Worm (Caenorhabditis elegans) whole organism, L2 larva: ENCODE data around the gene F58F9.6.
"Not testable (repeated sequence)": the region's sequence is repeated elsewhere in the genome, so short reads cannot be mapped to it uniquely, and the experiment has no call there.

Source experiments
- C34F6.9 ChIP-seq: fragments of 150-350 bp; optimal IDR thresholded peaks from 2 replicates; lab custom pipeline; 2014; ENCODE audit warnings: missing biosample characterization, missing genetic modification characterization
- Y55F3AM.14 ChIP-seq: fragments of 200-800 bp; sonication (Bioruptor generic); optimal IDR thresholded peaks from 2 replicates; lab custom pipeline; 2018; ENCODE audit warnings: mild to moderate bottlenecking, missing genetic modification characterization, missing compliant biosample characterization
- alr-1 ChIP-seq: fragments of 150-350 bp; optimal IDR thresholded peaks from 2 replicates; lab custom pipeline; 2014; ENCODE audit warnings: missing biosample characterization, missing genetic modification characterization
- ama-1 ChIP-seq: fragments of 150-350 bp; optimal IDR thresholded peaks from 2 replicates; lab custom pipeline; 2018; ENCODE audit warnings: inconsistent platforms
- blmp-1 ChIP-seq: sonication (generic microtip); optimal IDR thresholded peaks from 2 replicates; lab custom pipeline; 2017; ENCODE audit warnings: missing genetic modification characterization, mild to moderate bottlenecking, missing compliant biosample characterization, antibody characterized with exemption, moderate library complexity; ENCODE audit not compliant: insufficient read depth
- ceh-82 ChIP-seq: fragments of 150-350 bp; optimal IDR thresholded peaks from 2 replicates; lab custom pipeline; 2014; ENCODE audit warnings: missing biosample characterization, missing genetic modification characterization
- crh-2 ChIP-seq: sonication (generic microtip); optimal IDR thresholded peaks from 2 replicates; lab custom pipeline; 2017; ENCODE audit warnings: missing biosample characterization, missing genetic modification characterization
- dmd-4 ChIP-seq: sonication (generic microtip); optimal IDR thresholded peaks from 2 replicates; lab custom pipeline; 2017; ENCODE audit warnings: missing biosample characterization, missing genetic modification characterization
- elt-1 ChIP-seq: fragments of 150-350 bp; optimal IDR thresholded peaks from 2 replicates; lab custom pipeline; 2014; ENCODE audit warnings: missing biosample characterization, missing genetic modification characterization
- fos-1 ChIP-seq: fragments of 150-350 bp; optimal IDR thresholded peaks from 2 replicates; lab custom pipeline; 2014; ENCODE audit warnings: missing biosample characterization, missing genetic modification characterization
- gmeb-1 ChIP-seq: fragments of 150-350 bp; optimal IDR thresholded peaks from 2 replicates; lab custom pipeline; 2014; ENCODE audit warnings: missing biosample characterization, missing genetic modification characterization
- lin-11 ChIP-seq: fragments of 150-350 bp; sonication (generic microtip); optimal IDR thresholded peaks from 2 replicates; lab custom pipeline; 2014; ENCODE audit warnings: missing biosample characterization, missing genetic modification characterization, inconsistent platforms, mixed read lengths
- lin-39 ChIP-seq: fragments of 150-350 bp; optimal IDR thresholded peaks from 2 replicates; lab custom pipeline; 2014; ENCODE audit warnings: missing biosample characterization, missing genetic modification reagents, missing genetic modification characterization
- lsy-2 ChIP-seq, 2 experiments: fragments of 150-350 bp in 1 of 2; sonication (generic microtip) in 1 of 2; optimal IDR thresholded peaks; 2 replicates each; lab custom pipeline; 2014 to 2017; ENCODE audit warnings: missing biosample characterization in 2 of 2, missing genetic modification characterization in 2 of 2
- mab-5 ChIP-seq: fragments of 150-350 bp; optimal IDR thresholded peaks from 2 replicates; lab custom pipeline; 2014; ENCODE audit warnings: missing biosample characterization, missing genetic modification characterization
- mdl-1 ChIP-seq, 2 experiments: fragments of 150-350 bp in 1 of 2; sonication (generic microtip) in 1 of 2; optimal IDR thresholded peaks; 2 replicates each; lab custom pipeline; 2017; ENCODE audit warnings: missing biosample characterization in 2 of 2, missing genetic modification characterization in 2 of 2
- nhr-10 ChIP-seq: sonication (generic microtip); optimal IDR thresholded peaks from 2 replicates; lab custom pipeline; 2017; ENCODE audit warnings: missing biosample characterization, missing genetic modification characterization
- nhr-11 ChIP-seq: fragments of 150-350 bp; optimal IDR thresholded peaks from 2 replicates; lab custom pipeline; 2014; ENCODE audit warnings: missing biosample characterization, missing genetic modification characterization
- nhr-129 ChIP-seq: fragments of 150-350 bp; optimal IDR thresholded peaks from 2 replicates; lab custom pipeline; 2014; ENCODE audit warnings: missing biosample characterization, missing genetic modification characterization
- nhr-237 ChIP-seq: fragments of 150-350 bp; optimal IDR thresholded peaks from 2 replicates; lab custom pipeline; 2014; ENCODE audit warnings: missing biosample characterization, missing genetic modification characterization
- nhr-25 ChIP-seq: fragments of 150-350 bp; sonication (generic microtip); optimal IDR thresholded peaks from 3 replicates; lab custom pipeline; 2014; ENCODE audit warnings: missing biosample characterization, missing genetic modification characterization
- nhr-6 ChIP-seq: fragments of 150-350 bp; optimal IDR thresholded peaks from 2 replicates; lab custom pipeline; 2014; ENCODE audit warnings: missing biosample characterization, missing genetic modification characterization
- peb-1 ChIP-seq: fragments of 150-350 bp; optimal IDR thresholded peaks from 2 replicates; lab custom pipeline; 2014; ENCODE audit warnings: missing biosample characterization, missing genetic modification characterization
- skn-1 ChIP-seq: sonication (generic microtip); optimal IDR thresholded peaks from 2 replicates; lab custom pipeline; 2017; ENCODE audit warnings: missing biosample characterization, missing genetic modification characterization
- sma-9 ChIP-seq, 2 experiments: fragments of 150-350 bp in 1 of 2; sonication (generic microtip) in 1 of 2; optimal IDR thresholded peaks; 2 replicates each; lab custom pipeline; 2014 to 2016; ENCODE audit warnings: missing genetic modification characterization in 2 of 2, mild to moderate bottlenecking in 1 of 2, missing biosample characterization in 1 of 2, missing compliant biosample characterization in 1 of 2, missing genetic modification reagents in 1 of 2, moderate library complexity in 1 of 2
- snpc-4 ChIP-seq: fragments of 150-350 bp; optimal IDR thresholded peaks from 2 replicates; lab custom pipeline; 2014; ENCODE audit warnings: missing biosample characterization, missing genetic modification characterization
- unc-39 ChIP-seq: fragments of 150-350 bp; optimal IDR thresholded peaks from 2 replicates; lab custom pipeline; 2014; ENCODE audit warnings: missing biosample characterization, missing genetic modification characterization
- unc-55 ChIP-seq: fragments of 150-350 bp; sonication (generic microtip); optimal IDR thresholded peaks from 3 replicates; lab custom pipeline; 2014; ENCODE audit warnings: missing biosample characterization, missing genetic modification reagents, missing genetic modification characterization
- zag-1 ChIP-seq: fragments of 150-350 bp; optimal IDR thresholded peaks from 2 replicates; lab custom pipeline; 2014; ENCODE audit warnings: missing biosample characterization, missing genetic modification characterization

Gene F58F9.6

DNA sequence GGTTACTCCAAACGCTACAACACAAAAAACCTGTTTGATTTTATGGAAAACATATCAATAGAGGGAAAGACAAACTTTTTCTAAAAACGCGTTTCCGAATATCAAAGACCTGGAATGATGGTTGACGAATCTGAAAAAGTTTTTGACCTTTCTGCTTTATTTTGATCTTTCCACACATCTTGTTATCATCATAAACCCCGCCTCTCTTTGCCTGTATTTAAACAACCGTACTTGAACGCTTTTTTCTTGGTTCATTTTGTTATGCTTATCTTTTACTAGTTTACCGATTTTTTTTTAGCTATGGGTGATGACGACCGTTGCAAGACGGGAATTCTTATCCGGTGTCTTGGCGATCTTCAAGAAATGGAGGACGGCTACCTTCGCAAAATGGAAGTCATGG lies 15.6 kb upstream of the F58F9.6 start, which contains the start of gene T13A10.2:
Gene T13A10.2 (plus strand): TSS at position 301 of the 400 bp plus-strand sequence.
- TF ChIP-seq crh-2, nhr-11, snpc-4 (tag; lab: Kevin White, UChicago): not testable (repeated sequence)

DNA sequence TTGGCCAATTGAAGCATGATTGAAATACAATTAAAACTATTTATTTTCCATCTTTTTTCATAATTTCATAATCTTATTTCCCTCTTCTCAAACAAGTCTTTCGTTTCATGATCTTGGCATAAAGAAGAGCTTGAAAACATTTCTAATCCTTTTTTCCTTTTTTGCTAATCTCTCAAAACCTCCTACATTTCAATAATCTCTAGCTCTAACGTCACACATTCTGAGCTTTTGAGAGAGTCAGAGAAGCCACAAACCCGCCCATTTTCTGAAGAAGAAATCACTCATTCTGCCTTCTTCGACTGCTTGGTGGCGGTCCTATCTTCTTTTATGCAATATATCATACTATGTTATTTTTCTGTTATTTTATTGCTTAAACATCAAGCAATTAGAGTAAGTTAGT lies 12.2 kb upstream of the F58F9.6 start, which contains the start of gene F58F9.1:
Gene F58F9.1 (plus strand): TSS at position 251 of the 400 bp plus-strand sequence.
- TF ChIP-seq skn-1 (tag; lab: Kevin White, UChicago) (no peak), nhr-129 (tag; lab: Kevin White, UChicago) (no peak), C34F6.9 (peak; percentile 24), unc-55 (GFP tag; lab: Kevin White, UChicago) (peak; percentile 79), sma-9 (GFP tag; optimal IDR thresholded peaks at IDR 0.05; lab: Kevin White, UChicago) (no peak), sma-9 (tag; optimal IDR thresholded peaks at IDR 0.05; lab: Kevin White, UChicago) (no peak), lsy-2 (tag; optimal IDR thresholded peaks at IDR 0.05; lab: Kevin White, UChicago) (peak in 1 of 2 experiments; percentile 37), ceh-82 (no peak), peb-1 (no peak), nhr-6 (tag; lab: Kevin White, UChicago) (no peak), fos-1 (tag; lab: Kevin White, UChicago) (no peak), nhr-11 (tag; lab: Kevin White, UChicago) (no peak), dmd-4 (tag; lab: Kevin White, UChicago) (no peak), mab-5 (peak; percentile 36)

DNA sequence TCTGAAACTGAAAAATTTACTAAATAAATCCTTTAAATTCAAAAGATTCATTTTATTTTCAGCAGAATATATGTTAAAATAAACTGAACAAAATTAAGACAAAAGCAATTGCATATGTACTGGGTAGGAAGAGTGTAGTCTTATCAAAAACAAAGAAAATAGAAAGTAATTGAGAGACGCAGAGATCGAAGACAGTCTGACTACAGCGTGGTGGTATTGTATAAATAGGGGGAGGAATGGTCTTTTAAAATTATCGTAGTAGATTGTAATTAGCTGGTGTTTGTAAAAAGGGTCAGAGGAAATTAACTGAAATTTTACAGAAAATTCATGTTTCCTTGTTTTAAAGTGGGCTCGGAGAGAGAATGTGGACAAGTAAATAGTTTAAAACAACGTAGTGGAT lies 11.1 kb upstream of the F58F9.6 start, which contains the start of gene acox-3:
Gene acox-3 (minus strand): TSS at position 7 of the 400 bp plus-strand sequence.
- TF ChIP-seq nhr-25 (tag; lab: Kevin White, UChicago) (no peak), blmp-1 (tag; lab: Kevin White, UChicago) (peak; percentile 28), fos-1 (tag; lab: Kevin White, UChicago) (peak; percentile 56), gmeb-1 (tag; lab: Kevin White, UChicago) (peak; percentile 58), snpc-4 (tag; lab: Kevin White, UChicago) (no peak), lin-11 (tag; lab: Kevin White, UChicago) (no peak), mdl-1 (tag; optimal IDR thresholded peaks at IDR 0.05; lab: Kevin White, UChicago) (no peak), zag-1 (tag; lab: Kevin White, UChicago) (no peak), Y55F3AM.14 (GFP tag; lab: Kevin White, UChicago) (no peak), nhr-10 (tag; lab: Kevin White, UChicago) (no peak), crh-2 (tag; lab: Kevin White, UChicago) (peak; percentile 24), sma-9 (GFP tag; optimal IDR thresholded peaks at IDR 0.05; lab: Kevin White, UChicago) (peak; percentile 82), sma-9 (tag; optimal IDR thresholded peaks at IDR 0.05; lab: Kevin White, UChicago) (no peak)
- TF ChIP-seq, all 48 proteins: peak for 5

DNA sequence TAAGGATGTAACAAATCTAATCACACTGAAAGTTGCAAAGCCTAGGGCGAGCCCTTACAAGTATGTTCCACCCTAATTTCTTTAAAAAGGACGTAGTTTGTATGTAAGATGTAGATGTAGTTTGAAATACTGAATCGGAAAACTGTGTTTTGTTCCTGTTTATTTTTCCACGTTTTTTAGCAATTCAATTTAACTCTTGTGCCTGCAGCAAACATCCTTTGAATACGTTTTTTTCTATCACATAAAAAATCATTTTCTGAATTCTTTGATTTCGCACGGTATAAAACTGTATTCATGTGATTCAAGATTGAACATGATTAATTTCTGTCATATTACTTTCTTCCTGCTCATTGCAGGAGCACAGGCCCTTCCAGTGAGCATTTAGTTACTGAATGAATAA lies 2.6 kb upstream of the F58F9.6 start, which contains the start of gene F58F9.9:
Gene F58F9.9 (plus strand): TSS at position 301 of the 400 bp plus-strand sequence.
- TF ChIP-seq nhr-6 (tag; lab: Kevin White, UChicago), result no peak
- TF ChIP-seq nhr-129 (tag; lab: Kevin White, UChicago), result no peak
- TF ChIP-seq nhr-237 (tag; lab: Kevin White, UChicago), result no peak
- TF ChIP-seq gmeb-1 (tag; lab: Kevin White, UChicago), result no peak
- TF ChIP-seq blmp-1 (tag; lab: Kevin White, UChicago), result no peak
- no peak for TF ChIP-seq unc-39 (tag; lab: Kevin White, UChicago)
- no peak for TF ChIP-seq lin-39 (tag; lab: Kevin White, UChicago)
- TF ChIP-seq alr-1 (tag; lab: Kevin White, UChicago), result no peak
- TF ChIP-seq elt-1 (tag; lab: Kevin White, UChicago), result no peak
- TF ChIP-seq ama-1 (lab: Kevin White, UChicago), result no peak
- TF ChIP-seq nhr-25 (tag; lab: Kevin White, UChicago), result no peak

DNA sequence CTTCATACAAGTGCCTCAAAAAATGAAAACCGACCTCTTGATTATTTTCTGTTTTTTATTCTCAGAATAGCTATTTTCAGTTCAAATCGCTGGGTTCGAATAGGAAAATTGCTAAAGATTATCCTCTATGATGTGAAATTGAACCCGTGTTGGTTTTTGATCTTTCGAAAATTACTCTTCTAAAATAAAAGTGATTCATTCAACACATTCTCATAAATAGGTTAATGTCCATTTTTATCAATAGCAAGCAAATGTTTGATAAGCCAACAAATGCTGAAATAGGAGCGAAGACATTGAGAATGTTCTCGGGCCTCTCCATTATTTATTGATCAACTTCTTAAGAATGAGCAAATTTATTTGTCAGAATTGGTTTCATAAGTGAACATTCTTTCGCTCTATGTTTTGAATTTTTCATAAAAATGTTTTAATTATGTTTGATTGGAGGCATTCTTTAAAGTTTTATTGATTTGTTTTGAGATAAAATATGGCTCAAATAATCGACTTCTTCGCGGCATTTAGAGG lies 4.6 kb downstream of the F58F9.6 start, which contains the start of gene F58F9.3:
Gene F58F9.3 (plus strand): TSS at position 472 of the 522 bp plus-strand sequence.
- TF ChIP-seq snpc-4 (tag; lab: Kevin White, UChicago) (no peak), crh-2 (tag; lab: Kevin White, UChicago) (peak; percentile 3), fos-1 (tag; lab: Kevin White, UChicago) (peak; percentile 89)
- TF ChIP-seq, all 48 proteins: peak for 2
